Worm (Caenorhabditis elegans): ENCODE data around the gene K05F1.14.

K05F1.14 gene

DNA sequence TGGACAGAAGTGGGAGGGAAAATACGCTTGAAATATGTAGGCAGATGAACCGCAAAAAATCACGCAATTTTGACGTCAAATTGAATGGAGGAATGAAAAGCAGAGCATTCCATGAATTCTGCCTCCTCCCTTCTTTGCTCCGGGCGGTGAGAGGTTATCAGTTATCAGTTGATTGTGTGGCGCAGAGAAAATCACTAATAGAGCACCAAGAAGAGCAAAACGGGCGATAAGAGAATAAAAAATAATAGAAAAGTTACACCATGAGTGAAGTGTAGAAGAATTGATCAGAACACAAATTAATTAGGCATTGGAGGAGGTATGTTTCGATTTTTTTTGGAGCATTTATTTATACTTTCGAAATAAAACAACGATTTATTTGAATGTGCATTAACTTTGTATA is 14.2 kb upstream of the K05F1.14 start:
- TF ChIP-seq gmeb-1 (tag; optimal IDR thresholded peaks at IDR 0.05) (peak; percentile 10), elt-3 (tag; optimal IDR thresholded peaks at IDR 0.05) (no peak), crh-2 (tag; optimal IDR thresholded peaks at IDR 0.05) (peak; percentile 17), fos-1 (tag; optimal IDR thresholded peaks at IDR 0.05) (peak; percentile 80)

DNA sequence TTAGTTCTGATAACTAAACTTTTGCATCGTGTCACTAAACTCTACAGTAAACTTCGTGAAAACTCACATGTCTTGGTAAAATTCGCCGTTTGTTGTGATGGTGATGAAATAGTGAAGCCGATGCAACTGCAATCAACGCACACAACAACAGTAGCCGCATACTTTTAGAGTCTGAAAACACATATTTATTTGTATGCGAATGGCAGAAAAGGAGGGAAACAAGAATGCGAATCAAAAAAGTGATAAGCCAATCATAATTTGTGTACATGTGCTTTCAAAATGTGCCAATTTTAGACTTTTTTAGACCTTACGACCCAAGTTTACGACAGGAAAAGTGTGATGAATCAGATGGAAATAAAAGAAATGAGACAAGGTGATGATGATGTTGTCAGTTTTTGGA is 12.9 kb upstream of the K05F1.14 start, which contains the start of gene K05F1.10:
Gene K05F1.10, minus strand, starts transcription at position 171 of the 400 bp plus-strand sequence.
- TF ChIP-seq ceh-82 (tag; optimal IDR thresholded peaks at IDR 0.05) (no peak), crh-2 (tag; optimal IDR thresholded peaks at IDR 0.05) (peak; percentile 17)

ce11 chrII:5804288-5804687 is 11.9 kb upstream of the K05F1.14 start:
- TF ChIP-seq fos-1 (tag; optimal IDR thresholded peaks at IDR 0.05) (peak; percentile 29), nhr-23 (tag; optimal IDR thresholded peaks at IDR 0.05) (no peak), unc-39 (tag; optimal IDR thresholded peaks at IDR 0.05) (no peak)

- TF ChIP-seq ZK546.5 (tag; optimal IDR thresholded peaks at IDR 0.05): no peak
- no peak for TF ChIP-seq peb-1 (tag; optimal IDR thresholded peaks at IDR 0.05)
- TF ChIP-seq elt-1 (tag; optimal IDR thresholded peaks at IDR 0.05): no peak
- no peak for TF ChIP-seq nhr-77 (tag; optimal IDR thresholded peaks at IDR 0.05)
- no peak for TF ChIP-seq egl-27 (tag; optimal IDR thresholded peaks at IDR 0.05)
- TF ChIP-seq skn-1 (tag; optimal IDR thresholded peaks at IDR 0.05): no peak
- no peak for TF ChIP-seq zag-1 (tag; optimal IDR thresholded peaks at IDR 0.05)
- no peak for TF ChIP-seq ztf-1 (GFP tag; conservative IDR thresholded peaks at IDR 0.05)
- no peak for TF ChIP-seq mbf-1 (tag; optimal IDR thresholded peaks at IDR 0.05)
- no peak for TF ChIP-seq mab-5 (tag; optimal IDR thresholded peaks at IDR 0.05)
- TF ChIP-seq aly-2 (tag; optimal IDR thresholded peaks at IDR 0.05): no peak
- no peak for TF ChIP-seq nhr-21 (tag; optimal IDR thresholded peaks at IDR 0.05)
- TF ChIP-seq unc-55 (GFP tag; optimal IDR thresholded peaks at IDR 0.05): no peak
- no peak for TF ChIP-seq nhr-25 (tag; optimal IDR thresholded peaks at IDR 0.05)
- TF ChIP-seq unc-39 (tag; optimal IDR thresholded peaks at IDR 0.05): no peak
- no peak for TF ChIP-seq fos-1 (tag; optimal IDR thresholded peaks at IDR 0.05)
- TF ChIP-seq ceh-16 (tag; optimal IDR thresholded peaks at IDR 0.05): no peak
- no peak for TF ChIP-seq gmeb-1 (tag; optimal IDR thresholded peaks at IDR 0.05)
- no peak for TF ChIP-seq nhr-12 (tag; optimal IDR thresholded peaks at IDR 0.05)
- TF ChIP-seq lin-11 (tag; optimal IDR thresholded peaks at IDR 0.05): no peak
These were observed 8.7 kb upstream of the K05F1.14 start, which contains the start of the genes K05F1.9 and K05F1.1 for ce11 chrII:5801075-5801474. TSS of gene K05F1.9 (minus strand) at chrII:5801175. TSS of gene K05F1.1 (plus strand) at chrII:5801382.

DNA sequence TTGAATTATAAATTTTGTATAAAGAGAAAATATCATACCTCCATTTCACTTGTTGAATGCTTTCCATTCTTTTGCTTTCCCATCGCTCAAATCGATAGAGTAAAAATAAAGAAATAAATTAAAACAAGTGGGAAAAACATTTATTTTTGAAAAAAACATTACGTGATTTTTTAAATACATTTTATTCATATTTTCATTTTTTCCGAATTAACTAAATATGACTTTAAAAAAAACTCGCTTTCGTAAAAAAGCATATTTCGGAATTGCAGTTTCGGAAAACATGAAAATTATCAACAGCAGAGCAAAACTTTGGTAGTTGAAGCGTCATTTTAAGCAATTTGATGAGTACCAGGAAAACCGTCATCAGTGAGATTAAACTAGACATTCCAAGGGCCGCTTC is 7.2 kb upstream of the K05F1.14 start, which contains the start of gene K05F1.8:
Gene K05F1.8, minus strand, starts transcription at position 101 of the 400 bp plus-strand sequence.
- TF ChIP-seq sem-4 (tag; optimal IDR thresholded peaks at IDR 0.05) (no peak), ztf-4 (tag; optimal IDR thresholded peaks at IDR 0.05) (no peak), ama-1 (optimal IDR thresholded peaks at IDR 0.05) (no peak), alr-1 (tag; optimal IDR thresholded peaks at IDR 0.05) (no peak), gmeb-1 (tag; optimal IDR thresholded peaks at IDR 0.05) (no peak), Y55F3AM.14 (GFP tag; optimal IDR thresholded peaks at IDR 0.05) (no peak), nhr-12 (tag; optimal IDR thresholded peaks at IDR 0.05) (no peak), F13H6.1 (tag; optimal IDR thresholded peaks at IDR 0.05) (no peak), mab-5 (tag; optimal IDR thresholded peaks at IDR 0.05) (no peak), fos-1 (tag; optimal IDR thresholded peaks at IDR 0.05) (no peak), nhr-25 (tag; optimal IDR thresholded peaks at IDR 0.05) (no peak), elt-1 (tag; optimal IDR thresholded peaks at IDR 0.05) (no peak), skn-1 (tag; optimal IDR thresholded peaks at IDR 0.05) (no peak), nhr-10 (tag; optimal IDR thresholded peaks at IDR 0.05) (no peak), mdl-1 (tag; optimal IDR thresholded peaks at IDR 0.05) (no peak), snpc-4 (tag; optimal IDR thresholded peaks at IDR 0.05) (no peak), nhr-77 (tag; optimal IDR thresholded peaks at IDR 0.05) (no peak), egl-27 (tag; optimal IDR thresholded peaks at IDR 0.05) (no peak), ztf-11 (tag; optimal IDR thresholded peaks at IDR 0.05) (no peak), nhr-11 (tag; optimal IDR thresholded peaks at IDR 0.05) (no peak)

Data from whole organism, L2 larva.